Worm (Caenorhabditis elegans): ENCODE measurements around the gene nipi-4.

nipi-4 gene

ce11 chrV:7842228-7842627 lies 28.4 kb downstream of the nipi-4 start, which contains the start of gene grd-8:
grd-8 (plus strand) TSS chrV:7842528.
- TF ChIP-seq nhr-41 (GFP tag; IDR thresholded peaks at IDR 0.05), result no peak
- TF ChIP-seq nhr-25 (tag; optimal IDR thresholded peaks at IDR 0.05; ENCODE audit: borderline replicate concordance, insufficient read depth), result no peak
- TF ChIP-seq snpc-4 (tag; optimal IDR thresholded peaks at IDR 0.05), result no peak
- TF ChIP-seq mdt-29 (GFP tag; IDR thresholded peaks at IDR 0.05), result no peak
- TF ChIP-seq tra-1 (GFP tag; IDR thresholded peaks at IDR 0.05), result no peak
- no peak for TF ChIP-seq saeg-2 (GFP tag; IDR thresholded peaks at IDR 0.05)
- TF ChIP-seq mep-1 (tag; optimal IDR thresholded peaks at IDR 0.05), result no peak
- no peak for TF ChIP-seq mxl-3 (GFP tag; optimal IDR thresholded peaks at IDR 0.05)
- no peak for TF ChIP-seq ZK337.2 (GFP tag; IDR thresholded peaks at IDR 0.05)
- no peak for TF ChIP-seq zfp-3 (GFP tag; conservative IDR thresholded peaks at IDR 0.05)
- TF ChIP-seq dmd-8 (GFP tag; IDR thresholded peaks at IDR 0.05), result no peak
- TF ChIP-seq lir-3 (tag; optimal IDR thresholded peaks at IDR 0.05), result no peak
- TF ChIP-seq ztf-7 (tag; optimal IDR thresholded peaks at IDR 0.05), result no peak
- TF ChIP-seq nhr-76 (tag; optimal IDR thresholded peaks at IDR 0.05), result no peak
- TF ChIP-seq nhr-28 (tag; optimal IDR thresholded peaks at IDR 0.05), result no peak
- TF ChIP-seq ceh-62 (tag; optimal IDR thresholded peaks at IDR 0.05), result no peak
- no peak for TF ChIP-seq Y75B8A.6 (GFP tag; IDR thresholded peaks at IDR 0.05)
- no peak for TF ChIP-seq aly-2 (tag; optimal IDR thresholded peaks at IDR 0.05)
- no peak for TF ChIP-seq lsy-2 (tag; optimal IDR thresholded peaks at IDR 0.05)
- TF ChIP-seq daf-8 (GFP tag; IDR thresholded peaks at IDR 0.05), result no peak

ce11 chrV:7839485-7839884 lies 31.1 kb downstream of the nipi-4 start, which contains the start of gene C37C3.12:
C37C3.12 (minus strand) TSS chrV:7839585.
- no peak for TF ChIP-seq mxl-3 (GFP tag; optimal IDR thresholded peaks at IDR 0.05)
- TF ChIP-seq nhr-11 (tag; optimal IDR thresholded peaks at IDR 0.05), result no peak
- TF ChIP-seq mxl-2 (GFP tag; conservative IDR thresholded peaks at IDR 0.05), result no peak
- no peak for TF ChIP-seq ceh-44 (GFP tag; IDR thresholded peaks at IDR 0.05)
- no peak for TF ChIP-seq lim-7 (GFP tag; IDR thresholded peaks at IDR 0.05)
- no peak for TF ChIP-seq lsy-2 (tag; optimal IDR thresholded peaks at IDR 0.05)
- TF ChIP-seq egl-43 (GFP tag; IDR thresholded peaks at IDR 0.05), result no peak
- TF ChIP-seq nhr-41 (GFP tag; IDR thresholded peaks at IDR 0.05), result no peak
- TF ChIP-seq zfp-3 (GFP tag; conservative IDR thresholded peaks at IDR 0.05), result no peak
- TF ChIP-seq F49E8.2 (tag; optimal IDR thresholded peaks at IDR 0.05; ENCODE audit: borderline replicate concordance), result no peak
- TF ChIP-seq snpc-1.2 (GFP tag; IDR thresholded peaks at IDR 0.05), result no peak
- TF ChIP-seq pqm-1 (tag; optimal IDR thresholded peaks at IDR 0.05), result no peak
- no peak for TF ChIP-seq lin-15B (tag; optimal IDR thresholded peaks at IDR 0.05)
- TF ChIP-seq tag-97 (GFP tag; IDR thresholded peaks at IDR 0.05), result no peak
- no peak for TF ChIP-seq unc-62 (GFP tag; optimal IDR thresholded peaks at IDR 0.05 in 1 of 2)
- TF ChIP-seq unc-62 (tag; optimal IDR thresholded peaks at IDR 0.05), result no peak

ce11 chrV:7837809-7838208 lies 32.8 kb downstream of the nipi-4 start, which contains the start of gene ttr-33:
ttr-33 (minus strand) TSS chrV:7837909.
- TF ChIP-seq nhr-28 (tag; optimal IDR thresholded peaks at IDR 0.05) (peak; percentile 4), daf-8 (GFP tag; IDR thresholded peaks at IDR 0.05) (no peak), ama-1 (optimal IDR thresholded peaks at IDR 0.05) (peak; percentile 5)

ce11 chrV:7836911-7837310 lies 33.7 kb downstream of the nipi-4 start, which contains the start of gene txt-5:
txt-5 (minus strand) TSS chrV:7837134.
- TF ChIP-seq php-3 (GFP tag; IDR thresholded peaks at IDR 0.05) (no peak), mdt-29 (GFP tag; IDR thresholded peaks at IDR 0.05) (no peak), nhr-42 (GFP tag; IDR thresholded peaks at IDR 0.05) (no peak), hlh-11 (tag; optimal IDR thresholded peaks at IDR 0.05) (peak; percentile 2), zfp-3 (GFP tag; conservative IDR thresholded peaks at IDR 0.05) (no peak), ceh-44 (GFP tag; IDR thresholded peaks at IDR 0.05) (no peak), tra-1 (GFP tag; IDR thresholded peaks at IDR 0.05) (no peak), aly-2 (tag; optimal IDR thresholded peaks at IDR 0.05) (no peak), nhr-76 (tag; optimal IDR thresholded peaks at IDR 0.05) (no peak), hlh-30 (tag; optimal IDR thresholded peaks at IDR 0.05; ENCODE audit: insufficient read depth) (peak; percentile 45), nhr-28 (tag; optimal IDR thresholded peaks at IDR 0.05) (peak; percentile 46), mdl-1 (tag; optimal IDR thresholded peaks at IDR 0.05) (peak in 1 of 2 experiments; percentile 46), zfp-2 (tag; optimal IDR thresholded peaks at IDR 0.05) (no peak), lir-3 (tag; optimal IDR thresholded peaks at IDR 0.05) (no peak), F37D6.2 (tag; optimal IDR thresholded peaks at IDR 0.05) (no peak), ces-1 (GFP tag; optimal IDR thresholded peaks at IDR 0.05) (no peak), mep-1 (tag; optimal IDR thresholded peaks at IDR 0.05) (peak; percentile 53), lin-1 (GFP tag; IDR thresholded peaks at IDR 0.05) (no peak), daf-8 (GFP tag; IDR thresholded peaks at IDR 0.05) (no peak), skn-1 (tag; optimal IDR thresholded peaks at IDR 0.05) (no peak), D1046.2 (GFP tag; IDR thresholded peaks at IDR 0.05) (no peak), mxl-3 (GFP tag; optimal IDR thresholded peaks at IDR 0.05) (no peak), Y75B8A.6 (GFP tag; IDR thresholded peaks at IDR 0.05) (no peak), dmd-9 (GFP tag; IDR thresholded peaks at IDR 0.05) (no peak), lim-7 (GFP tag; IDR thresholded peaks at IDR 0.05) (no peak), snpc-1.2 (GFP tag; IDR thresholded peaks at IDR 0.05) (no peak)
